Fruit fly (Drosophila melanogaster): ENCODE data around the gene Coq3.

Coq3 gene

dm6 chr2L:21198633-21199264 lies 40.3 kb upstream of the Coq3 start, which contains the start of gene Ret (continued):
- no peak for TF ChIP-seq Dref (GFP tag; IDR thresholded peaks at IDR 0.05)
- TF ChIP-seq repo (GFP tag; optimal IDR thresholded peaks at IDR 0.05) = no peak
- TF ChIP-seq CG31224 (GFP tag; IDR thresholded peaks at IDR 0.05) = no peak
- TF ChIP-seq CG2889 (GFP tag; IDR thresholded peaks at IDR 0.05) = no peak
- TF ChIP-seq unc-4 (GFP tag; IDR thresholded peaks at IDR 0.05; ENCODE audit: partially characterized antibody) = no peak
- no peak for TF ChIP-seq kah (GFP tag; optimal IDR thresholded peaks at IDR 0.05)
- TF ChIP-seq btn (GFP tag; optimal IDR thresholded peaks at IDR 0.05) = no peak
- no peak for TF ChIP-seq D (optimal IDR thresholded peaks at IDR 0.05)
- TF ChIP-seq D (GFP tag; optimal IDR thresholded peaks at IDR 0.05) = no peak
- no peak for TF ChIP-seq CG18764 (GFP tag; optimal IDR thresholded peaks at IDR 0.05)
- no peak for TF ChIP-seq CG12104 (GFP tag; optimal IDR thresholded peaks at IDR 0.05)
- no peak for TF ChIP-seq Ptx1 (GFP tag; IDR thresholded peaks at IDR 0.05)
- no peak for TF ChIP-seq CG4730 (GFP tag; IDR thresholded peaks at IDR 0.05)
- no peak for TF ChIP-seq hth (optimal IDR thresholded peaks at IDR 0.05)
- TF ChIP-seq CG17186 (GFP tag; optimal IDR thresholded peaks at IDR 0.05) = no peak
- TF ChIP-seq bowl (GFP tag; IDR thresholded peaks at IDR 0.05) = no peak
- peak; percentile 1 for TF ChIP-seq dmrt11E (tag; optimal IDR thresholded peaks at IDR 0.05)
- TF ChIP-seq CG33213 (GFP tag; optimal IDR thresholded peaks at IDR 0.05) = no peak
- no peak for TF ChIP-seq CG10209 (GFP tag; optimal IDR thresholded peaks at IDR 0.05)
- peak; percentile 11 for TF ChIP-seq CG1529 (GFP tag; optimal IDR thresholded peaks at IDR 0.05)
- no peak for TF ChIP-seq Oli (tag; optimal IDR thresholded peaks at IDR 0.05)
- no peak for TF ChIP-seq fd64A (GFP tag; optimal IDR thresholded peaks at IDR 0.05)
- TF ChIP-seq CG2199 (GFP tag; IDR thresholded peaks at IDR 0.05) = peak; percentile 37; the same call in 1 of the 3 replicates
- no peak for TF ChIP-seq mirr (GFP tag; optimal IDR thresholded peaks at IDR 0.05)
- TF ChIP-seq D19A (tag; optimal IDR thresholded peaks at IDR 0.05) = no peak
- TF ChIP-seq ttk (GFP tag; IDR thresholded peaks at IDR 0.05) = no peak
- TF ChIP-seq fd3F (GFP tag; optimal IDR thresholded peaks at IDR 0.05) = no peak
- no peak for TF ChIP-seq CG12299 (tag; optimal IDR thresholded peaks at IDR 0.05)
- TF ChIP-seq run (tag; optimal IDR thresholded peaks at IDR 0.05) = no peak
- TF ChIP-seq CG9437 (GFP tag; optimal IDR thresholded peaks at IDR 0.05) = no peak

DNA sequence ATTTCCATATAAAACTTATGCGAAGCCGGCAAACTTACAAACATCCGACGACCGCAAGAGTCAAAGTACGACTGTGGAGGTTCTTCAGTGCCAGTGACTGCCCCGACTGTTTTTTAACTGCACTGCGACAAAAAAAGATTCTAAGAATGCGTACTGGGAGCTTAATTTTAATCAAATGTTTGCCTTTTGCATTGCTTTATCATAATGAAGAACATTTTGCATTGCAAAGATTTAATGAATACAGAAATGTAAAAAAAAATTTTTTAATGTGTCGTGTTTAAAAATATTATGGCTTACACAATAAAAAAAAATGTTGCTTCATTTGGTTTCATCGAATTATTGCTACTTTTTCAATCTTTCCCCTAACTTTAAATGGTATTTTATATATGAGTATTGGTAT lies 38.8 kb upstream of the Coq3 start:
- TF ChIP-seq Drgx (GFP tag; IDR thresholded peaks at IDR 0.05) (peak; percentile 62), gem (tag; optimal IDR thresholded peaks at IDR 0.05) (peak; percentile 6), CG13775 (GFP tag; optimal IDR thresholded peaks at IDR 0.05) (no peak)

dm6 chr2L:21196511-21196910 lies 38.1 kb upstream of the Coq3 start:
- no peak for TF ChIP-seq CG8478 (optimal IDR thresholded peaks at IDR 0.05)
- no peak for TF ChIP-seq nom (GFP tag; optimal IDR thresholded peaks at IDR 0.05)
- peak; percentile 22 for TF ChIP-seq phol (tag; optimal IDR thresholded peaks at IDR 0.05)
- TF ChIP-seq CG13894 (tag; optimal IDR thresholded peaks at IDR 0.05) = no peak
- no peak for TF ChIP-seq pros (GFP tag; optimal IDR thresholded peaks at IDR 0.05)
- peak; percentile 15 for TF ChIP-seq CG13424 (tag; optimal IDR thresholded peaks at IDR 0.05)
- no peak for TF ChIP-seq CG17359 (tag; optimal IDR thresholded peaks at IDR 0.05)
- peak in 1 of 2 experiments; percentile 2 for TF ChIP-seq dpn (GFP tag; optimal IDR thresholded peaks at IDR 0.05)
- no peak for TF ChIP-seq sim (GFP tag; IDR thresholded peaks at IDR 0.05)
- TF ChIP-seq Drgx (GFP tag; IDR thresholded peaks at IDR 0.05) = 0 out of 2 replicates have a peak, but pooled peaks have one; percentile 32
- no peak for TF ChIP-seq sug (tag; optimal IDR thresholded peaks at IDR 0.05)
- peak; percentile 35 for TF ChIP-seq grau (tag; optimal IDR thresholded peaks at IDR 0.05)
- TF ChIP-seq lilli (GFP tag; optimal IDR thresholded peaks at IDR 0.05) = peak; percentile 1
- peak; percentile 32; the same call in 1 of the 3 replicates for TF ChIP-seq tgo (GFP tag; IDR thresholded peaks at IDR 0.05)
- no peak for TF ChIP-seq vfl (GFP tag; optimal IDR thresholded peaks at IDR 0.05)
- peak; percentile 46 for TF ChIP-seq CG10209 (GFP tag; optimal IDR thresholded peaks at IDR 0.05)
- TF ChIP-seq CG12769 (tag; optimal IDR thresholded peaks at IDR 0.05) = peak; percentile 10
- TF ChIP-seq pfk (GFP tag; optimal IDR thresholded peaks at IDR 0.05) = no peak
- TF ChIP-seq gem (tag; optimal IDR thresholded peaks at IDR 0.05) = peak; percentile 48
- TF ChIP-seq sens (GFP tag) = peak; percentile 82
- no peak for TF ChIP-seq gcm2 (GFP tag; optimal IDR thresholded peaks at IDR 0.05)

Measured in whole organism, embryonic.